Worm (Caenorhabditis elegans) whole organism, L3 larva: ENCODE measurements around the gene fbxb-17.

Experiments used
- R02D3.7 ChIP-seq: fragments of 150-350 bp; optimal IDR thresholded peaks from 2 replicates; lab custom pipeline; 2014; ENCODE audit warnings: missing biosample characterization, missing genetic modification characterization
- ZK546.5 ChIP-seq: sonication (generic microtip); optimal IDR thresholded peaks from 2 replicates; lab custom pipeline; 2017; ENCODE audit warnings: missing biosample characterization, missing genetic modification characterization
- aly-2 ChIP-seq: fragments of 150-350 bp; optimal IDR thresholded peaks from 2 replicates; lab custom pipeline; 2014; ENCODE audit warnings: missing biosample characterization, missing genetic modification characterization
- ama-1 ChIP-seq: fragments of 150-350 bp; optimal IDR thresholded peaks from 2 replicates; lab custom pipeline; 2018
- ceh-16 ChIP-seq: sonication (generic microtip); optimal IDR thresholded peaks from 2 replicates; lab custom pipeline; 2017; ENCODE audit warnings: missing biosample characterization, missing genetic modification characterization
- ceh-28 ChIP-seq: fragments of 150-350 bp; optimal IDR thresholded peaks from 2 replicates; lab custom pipeline; 2014; ENCODE audit warnings: missing biosample characterization, missing genetic modification reagents, missing genetic modification characterization
- ceh-9 ChIP-seq: sonication (generic microtip); optimal IDR thresholded peaks from 2 replicates; lab custom pipeline; 2018; ENCODE audit warnings: missing biosample characterization, missing genetic modification characterization
- daf-12 ChIP-seq: fragments of 150-350 bp; optimal IDR thresholded peaks from 2 replicates; lab custom pipeline; 2014; ENCODE audit warnings: missing biosample characterization, missing genetic modification reagents, missing genetic modification characterization
- egl-27 ChIP-seq: sonication (generic microtip); optimal IDR thresholded peaks from 4 replicates; lab custom pipeline; 2017; ENCODE audit warnings: missing biosample characterization, missing genetic modification reagents, missing genetic modification characterization
- egl-5 ChIP-seq: fragments of 150-350 bp; optimal IDR thresholded peaks from 2 replicates; lab custom pipeline; 2017; ENCODE audit warnings: missing biosample characterization, missing genetic modification reagents, missing genetic modification characterization, inconsistent platforms
- elt-1 ChIP-seq: fragments of 150-350 bp; optimal IDR thresholded peaks from 2 replicates; lab custom pipeline; 2014; ENCODE audit warnings: missing biosample characterization, missing genetic modification characterization
- elt-2 ChIP-seq: sonication (generic microtip); optimal IDR thresholded peaks from 2 replicates; lab custom pipeline; 2016; ENCODE audit warnings: missing genetic modification reagents, mild to moderate bottlenecking, missing genetic modification characterization, missing compliant biosample characterization
- eor-1 ChIP-seq, 2 experiments: fragments of 150-350 bp; optimal IDR thresholded peaks; 2 replicates each; lab custom pipeline; 2014 to 2018; ENCODE audit warnings: missing biosample characterization in 2 of 2, missing genetic modification characterization in 2 of 2
- fkh-10 ChIP-seq: sonication (generic microtip); optimal IDR thresholded peaks from 2 replicates; lab custom pipeline; 2017; ENCODE audit warnings: missing biosample characterization, missing genetic modification reagents, missing genetic modification characterization
- fkh-2 ChIP-seq: fragments of 150-350 bp; optimal IDR thresholded peaks from 2 replicates; lab custom pipeline; 2014; ENCODE audit warnings: missing biosample characterization, missing genetic modification reagents, missing genetic modification characterization
- hmg-11 ChIP-seq: sonication (generic microtip); optimal IDR thresholded peaks from 2 replicates; lab custom pipeline; 2016; ENCODE audit warnings: missing genetic modification characterization, missing compliant biosample characterization
- lin-39 ChIP-seq: fragments of 150-350 bp; optimal IDR thresholded peaks from 2 replicates; lab custom pipeline; 2018; ENCODE audit warnings: missing biosample characterization, missing genetic modification reagents, missing genetic modification characterization
- lsy-12 ChIP-seq: sonication (generic microtip); optimal IDR thresholded peaks from 2 replicates; lab custom pipeline; 2016; ENCODE audit warnings: mild to moderate bottlenecking, missing genetic modification characterization, missing compliant biosample characterization
- mml-1 ChIP-seq: fragments of 150-350 bp; sonication (generic microtip); optimal IDR thresholded peaks from 3 replicates; lab custom pipeline; 2014; ENCODE audit warnings: missing biosample characterization, missing genetic modification characterization
- nhr-11 ChIP-seq: fragments of 150-350 bp; optimal IDR thresholded peaks from 2 replicates; lab custom pipeline; 2014; ENCODE audit warnings: missing biosample characterization, missing genetic modification characterization
- nhr-12 ChIP-seq: fragments of 150-350 bp; optimal IDR thresholded peaks from 2 replicates; lab custom pipeline; 2014; ENCODE audit warnings: missing biosample characterization, missing genetic modification characterization
- nhr-23 ChIP-seq: fragments of 150-350 bp; optimal IDR thresholded peaks from 2 replicates; lab custom pipeline; 2014; ENCODE audit warnings: missing biosample characterization, missing genetic modification reagents, missing genetic modification characterization
- nhr-237 ChIP-seq: fragments of 150-350 bp; optimal IDR thresholded peaks from 2 replicates; lab custom pipeline; 2014; ENCODE audit warnings: missing biosample characterization, missing genetic modification characterization
- nhr-25 ChIP-seq: sonication (generic microtip); optimal IDR thresholded peaks from 2 replicates; lab custom pipeline; 2017; ENCODE audit warnings: missing biosample characterization, missing genetic modification characterization
- nhr-43 ChIP-seq: sonication (generic microtip); optimal IDR thresholded peaks from 2 replicates; lab custom pipeline; 2016; ENCODE audit warnings: mild to moderate bottlenecking, missing genetic modification characterization, missing compliant biosample characterization; ENCODE audit not compliant: poor library complexity, severe bottlenecking
- nhr-67 ChIP-seq: fragments of 150-350 bp; optimal IDR thresholded peaks from 2 replicates; lab custom pipeline; 2014; ENCODE audit warnings: missing biosample characterization, missing genetic modification characterization
- nhr-77 ChIP-seq: fragments of 150-350 bp; optimal IDR thresholded peaks from 2 replicates; lab custom pipeline; 2014; ENCODE audit warnings: missing biosample characterization, missing genetic modification characterization
- pha-4 ChIP-seq: fragments of 150-350 bp; optimal IDR thresholded peaks from 2 replicates; lab custom pipeline; 2014; ENCODE audit warnings: missing biosample characterization, missing genetic modification reagents, missing genetic modification characterization
- pqm-1 ChIP-seq: fragments of 150-350 bp; optimal IDR thresholded peaks from 2 replicates; lab custom pipeline; 2017; ENCODE audit warnings: missing biosample characterization, missing genetic modification characterization, inconsistent platforms
- sea-2 ChIP-seq: fragments of 150-350 bp; sonication (generic microtip); optimal IDR thresholded peaks from 4 replicates; lab custom pipeline; 2014; ENCODE audit warnings: missing biosample characterization, missing genetic modification reagents, missing genetic modification characterization
- snpc-4 ChIP-seq: fragments of 150-350 bp; optimal IDR thresholded peaks from 2 replicates; lab custom pipeline; 2014; ENCODE audit warnings: missing biosample characterization, missing genetic modification characterization
- tbx-2 ChIP-seq: sonication (generic microtip); optimal IDR thresholded peaks from 2 replicates; lab custom pipeline; 2016; ENCODE audit warnings: mild to moderate bottlenecking, missing genetic modification characterization, missing compliant biosample characterization
- unc-39 ChIP-seq: sonication (generic microtip); optimal IDR thresholded peaks from 4 replicates; lab custom pipeline; 2017; ENCODE audit warnings: missing biosample characterization, missing genetic modification characterization
- zag-1 ChIP-seq: fragments of 150-350 bp; optimal IDR thresholded peaks from 2 replicates; lab custom pipeline; 2014; ENCODE audit warnings: missing biosample characterization, missing genetic modification characterization
- ztf-11 ChIP-seq: fragments of 150-350 bp; optimal IDR thresholded peaks from 2 replicates; lab custom pipeline; 2014; ENCODE audit warnings: missing biosample characterization, missing genetic modification characterization
- ztf-4 ChIP-seq: fragments of 150-350 bp; optimal IDR thresholded peaks from 2 replicates; lab custom pipeline; 2014; ENCODE audit warnings: missing biosample characterization, missing genetic modification characterization

Gene fbxb-17

DNA sequence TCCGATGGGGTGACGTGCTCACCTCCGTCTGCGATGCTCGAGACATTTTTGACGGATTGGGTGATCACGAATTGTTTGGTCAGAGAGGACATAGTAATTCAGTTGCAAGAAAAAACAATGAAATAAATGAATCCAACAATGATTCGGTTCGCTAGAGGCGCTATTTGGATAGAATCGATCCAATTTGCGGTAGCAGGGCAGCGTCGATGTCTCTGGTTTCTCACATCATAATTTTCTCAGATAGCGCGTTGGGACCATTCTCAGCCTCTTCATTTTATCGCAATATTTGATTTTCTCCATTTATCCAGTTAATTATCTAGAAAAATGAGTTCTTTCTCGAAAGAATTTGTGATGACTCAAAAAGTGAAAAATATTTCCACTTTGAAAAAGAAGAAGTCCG is 30.2 kb downstream of the fbxb-17 start, which contains the start of gene sdz-18:
Gene sdz-18 (minus strand): TSS at position 101 of the 400 bp plus-strand sequence.
- TF ChIP-seq nhr-12 (tag; lab: Kevin White, UChicago) (no peak), lin-39 (no peak), sea-2 (GFP tag; lab: Kevin White, UChicago) (no peak), mml-1 (tag; lab: Kevin White, UChicago) (no peak), pqm-1 (no peak), nhr-43 (no peak), lsy-12 (no peak)

- TF ChIP-seq ceh-16 (tag; lab: Kevin White, UChicago) (no peak), tbx-2 (tag; lab: Kevin White, UChicago) (no peak), egl-27 (no peak), nhr-11 (no peak), snpc-4 (no peak), fkh-10 (GFP tag; lab: Kevin White, UChicago) (no peak), lin-39 (no peak), egl-5 (tag; lab: Kevin White, UChicago) (no peak), unc-39 (tag; lab: Kevin White, UChicago) (no peak), mml-1 (tag; lab: Kevin White, UChicago) (no peak), eor-1 (tag; optimal IDR thresholded peaks at IDR 0.05; lab: Kevin White, UChicago) (no peak), elt-2 (no peak), fkh-2 (tag; lab: Kevin White, UChicago) (no peak)
- TF ChIP-seq, all 47 proteins: peak for 0
These were observed 33.8 kb downstream of the fbxb-17 start, which contains the start of gene fbxa-184 for ce11 chrII:1709959-1710358. Gene fbxa-184 (plus strand): TSS chrII:1710259.

DNA sequence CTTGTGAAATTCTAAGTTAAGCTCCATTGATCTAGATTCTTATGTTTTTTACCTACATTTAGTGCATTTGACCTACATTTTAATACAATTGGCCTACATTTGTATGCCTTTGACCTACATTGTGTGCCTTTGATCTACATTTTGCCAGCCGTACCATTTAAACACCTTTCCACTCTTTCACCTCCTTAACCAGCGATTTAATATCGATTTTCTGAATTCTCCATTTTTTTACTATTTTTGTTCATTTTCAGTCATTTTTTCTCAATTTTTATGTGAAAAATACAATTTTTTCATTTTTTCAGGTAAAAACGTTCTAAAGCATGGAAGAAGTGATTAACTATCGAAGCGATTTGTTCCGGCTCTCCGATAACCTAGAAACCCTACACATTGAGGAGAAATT is 36.8 kb downstream of the fbxb-17 start, which contains the start of gene btb-7:
Gene btb-7 (plus strand): TSS at position 301 of the 400 bp plus-strand sequence.
- TF ChIP-seq ceh-9 (no peak), ztf-11 (tag; lab: Kevin White, UChicago) (no peak), eor-1 (tag; optimal IDR thresholded peaks at IDR 0.05; lab: Kevin White, UChicago) (no peak), nhr-23 (no peak), zag-1 (tag; lab: Kevin White, UChicago) (no peak), elt-1 (no peak), daf-12 (tag; lab: Kevin White, UChicago) (no peak), fkh-10 (GFP tag; lab: Kevin White, UChicago) (no peak), pqm-1 (no peak), mml-1 (tag; lab: Kevin White, UChicago) (no peak), ceh-28 (tag; lab: Kevin White, UChicago) (no peak), nhr-67 (tag; lab: Kevin White, UChicago) (no peak), R02D3.7 (no peak), ama-1 (lab: Kevin White, UChicago) (no peak), ZK546.5 (tag; lab: Kevin White, UChicago) (no peak)

ce11 chrII:1714772-1715353 is 38.7 kb downstream of the fbxb-17 start, which contains the start of gene btb-6:
Gene btb-6 (plus strand): TSS chrII:1715303.
- no peak for TF ChIP-seq nhr-25 (tag; lab: Kevin White, UChicago)
- TF ChIP-seq pha-4 (tag; lab: Kevin White, UChicago): no peak
- no peak for TF ChIP-seq aly-2 (tag; lab: Kevin White, UChicago)
- no peak for TF ChIP-seq fkh-2 (tag; lab: Kevin White, UChicago)
- TF ChIP-seq R02D3.7: no peak
- TF ChIP-seq ceh-9: no peak
- no peak for TF ChIP-seq ztf-4 (tag; lab: Kevin White, UChicago)
- TF ChIP-seq nhr-11: no peak
- no peak for TF ChIP-seq ZK546.5 (tag; lab: Kevin White, UChicago)
- no peak for TF ChIP-seq unc-39 (tag; lab: Kevin White, UChicago)
- no peak for TF ChIP-seq eor-1 (tag; optimal IDR thresholded peaks at IDR 0.05; lab: Kevin White, UChicago)
- TF ChIP-seq daf-12 (tag; lab: Kevin White, UChicago): no peak
- TF ChIP-seq snpc-4: no peak
- no peak for TF ChIP-seq ceh-16 (tag; lab: Kevin White, UChicago)
- no peak for TF ChIP-seq nhr-12 (tag; lab: Kevin White, UChicago)
- no peak for TF ChIP-seq zag-1 (tag; lab: Kevin White, UChicago)
- TF ChIP-seq nhr-23: no peak
- no peak for TF ChIP-seq mml-1 (tag; lab: Kevin White, UChicago)
- TF ChIP-seq egl-5 (tag; lab: Kevin White, UChicago): no peak
- TF ChIP-seq, all 47 proteins: peak for 0

DNA sequence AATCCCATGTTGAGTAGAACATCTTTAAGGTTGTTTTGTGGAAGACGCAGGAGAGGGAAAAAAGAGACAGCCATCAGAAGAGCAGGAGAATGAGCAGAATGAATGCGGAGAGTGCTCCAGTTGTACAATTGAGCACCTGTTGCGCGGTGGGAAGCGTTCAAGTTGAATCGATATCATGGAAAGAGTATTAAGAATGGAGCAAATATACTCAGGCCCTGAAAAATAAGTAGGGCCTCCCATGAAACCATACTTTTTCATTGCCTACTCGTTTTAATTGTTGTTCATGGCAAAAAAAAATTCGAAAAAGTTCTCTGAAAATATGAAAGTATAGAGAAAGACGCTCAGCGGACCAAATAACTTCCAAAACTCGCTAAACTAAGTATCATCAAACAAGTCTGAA is 43.0 kb downstream of the fbxb-17 start, which contains the start of gene fbxb-48:
Gene fbxb-48 (minus strand): TSS at position 101 of the 400 bp plus-strand sequence.
- no peak for TF ChIP-seq nhr-77 (tag; lab: Kevin White, UChicago)
- TF ChIP-seq ceh-16 (tag; lab: Kevin White, UChicago): no peak
- no peak for TF ChIP-seq nhr-43
- no peak for TF ChIP-seq mml-1 (tag; lab: Kevin White, UChicago)
- no peak for TF ChIP-seq ZK546.5 (tag; lab: Kevin White, UChicago)
- no peak for TF ChIP-seq R02D3.7
- TF ChIP-seq zag-1 (tag; lab: Kevin White, UChicago): no peak
- no peak for TF ChIP-seq pha-4 (tag; lab: Kevin White, UChicago)
- no peak for TF ChIP-seq nhr-237 (tag; lab: Kevin White, UChicago)
- TF ChIP-seq hmg-11 (tag; lab: Kevin White, UChicago): no peak
- no peak for TF ChIP-seq tbx-2 (tag; lab: Kevin White, UChicago)
